Fruit fly (Drosophila melanogaster) Kc167 (cell line): Measurements from ENCODE around the gene SPE.

Experiments
- Myc ChIP-seq: fragments of >200 bp; optimal IDR thresholded peaks from 2 replicates; lab custom pipeline; 2017; ENCODE audit warnings: missing external identifiers
- Sin3A ChIP-seq: fragments of >200 bp; optimal IDR thresholded peaks from 2 replicates; lab custom pipeline; 2018; ENCODE audit warnings: missing external identifiers
- h ChIP-seq: fragments of >200 bp; optimal IDR thresholded peaks from 3 replicates; lab custom pipeline; 2018; ENCODE audit warnings: missing external identifiers
- insv ChIP-seq: fragments of >200 bp; optimal IDR thresholded peaks from 3 replicates; lab custom pipeline; 2018; ENCODE audit warnings: missing external identifiers
- psq ChIP-seq: fragments of >200 bp; optimal IDR thresholded peaks from 2 replicates; lab custom pipeline; 2017; ENCODE audit warnings: missing external identifiers
- ttk ChIP-seq: sonication (Bioruptor generic); optimal IDR thresholded peaks from 2 replicates; lab custom pipeline; 2017; ENCODE audit warnings: missing external identifiers

Gene SPE

dm6 chr3R:23729632-23730471, 43.8 kb downstream of the SPE start:
- TF ChIP-seq Sin3A (lab: Kevin White, UChicago) (no peak), psq (lab: Kevin White, UChicago) (no peak), ttk (lab: Kevin White, UChicago) (no peak), insv (lab: Kevin White, UChicago) (no peak), Myc (lab: Kevin White, UChicago) (no peak), h (lab: Kevin White, UChicago) (no peak)

- TF ChIP-seq Myc (lab: Kevin White, UChicago) (no peak), insv (lab: Kevin White, UChicago) (no peak), h (lab: Kevin White, UChicago) (no peak), ttk (lab: Kevin White, UChicago) (no peak), Sin3A (lab: Kevin White, UChicago) (no peak), psq (lab: Kevin White, UChicago) (no peak)
These were observed 44.4 kb downstream of the SPE start for dm6 chr3R:23730472-23730801.

- TF ChIP-seq Sin3A (lab: Kevin White, UChicago) (no peak), insv (lab: Kevin White, UChicago) (no peak), ttk (lab: Kevin White, UChicago) (no peak), h (lab: Kevin White, UChicago) (no peak), Myc (lab: Kevin White, UChicago) (no peak), psq (lab: Kevin White, UChicago) (no peak)
These were observed 46.5 kb downstream of the SPE start for dm6 chr3R:23732533-23732932.

- no peak for TF ChIP-seq h (lab: Kevin White, UChicago)
- peak; percentile 83 for TF ChIP-seq psq (lab: Kevin White, UChicago)
- TF ChIP-seq Sin3A (lab: Kevin White, UChicago), result no peak
- TF ChIP-seq ttk (lab: Kevin White, UChicago), result no peak
- TF ChIP-seq Myc (lab: Kevin White, UChicago), result no peak
- TF ChIP-seq insv (lab: Kevin White, UChicago), result no peak
These were observed 47.0 kb downstream of the SPE start, which contains the start of the genes Hmgcr and Rpn9 for dm6 chr3R:23732990-23733512. Gene Hmgcr, plus strand, starts transcription at chr3R:23733324. Gene Rpn9, minus strand, starts transcription at chr3R:23733462.

- no peak for TF ChIP-seq insv (lab: Kevin White, UChicago)
- no peak for TF ChIP-seq Myc (lab: Kevin White, UChicago)
- TF ChIP-seq ttk (lab: Kevin White, UChicago), result no peak
- no peak for TF ChIP-seq h (lab: Kevin White, UChicago)
- no peak for TF ChIP-seq Sin3A (lab: Kevin White, UChicago)
- no peak for TF ChIP-seq psq (lab: Kevin White, UChicago)
These were observed 47.7 kb downstream of the SPE start for dm6 chr3R:23733771-23734170.

- TF ChIP-seq insv (lab: Kevin White, UChicago), result no peak
- TF ChIP-seq Myc (lab: Kevin White, UChicago), result no peak
- TF ChIP-seq ttk (lab: Kevin White, UChicago), result no peak
- TF ChIP-seq psq (lab: Kevin White, UChicago), result no peak
- TF ChIP-seq Sin3A (lab: Kevin White, UChicago), result no peak
- no peak for TF ChIP-seq h (lab: Kevin White, UChicago)
These were observed 48.7 kb downstream of the SPE start for dm6 chr3R:23734573-23735404.

dm6 chr3R:23735648-23736047, 49.6 kb downstream of the SPE start:
- TF ChIP-seq h (lab: Kevin White, UChicago) (no peak), Myc (lab: Kevin White, UChicago) (no peak), insv (lab: Kevin White, UChicago) (no peak), ttk (lab: Kevin White, UChicago) (no peak), psq (lab: Kevin White, UChicago) (no peak), Sin3A (lab: Kevin White, UChicago) (no peak)

- no peak for TF ChIP-seq insv (lab: Kevin White, UChicago)
- no peak for TF ChIP-seq h (lab: Kevin White, UChicago)
- no peak for TF ChIP-seq Myc (lab: Kevin White, UChicago)
These were observed 50.3 kb downstream of the SPE start for dm6 chr3R:23736365-23736764.
